Worm (Caenorhabditis elegans): Measurements from ENCODE around the gene map-1.

- TF ChIP-seq unc-39 (tag; optimal IDR thresholded peaks at IDR 0.05), result no peak
- TF ChIP-seq nhr-129 (tag; optimal IDR thresholded peaks at IDR 0.05), result no peak
- TF ChIP-seq nhr-25 (tag; optimal IDR thresholded peaks at IDR 0.05), result no peak
- no peak for TF ChIP-seq ceh-82 (tag; optimal IDR thresholded peaks at IDR 0.05)
- TF ChIP-seq ama-1 (optimal IDR thresholded peaks at IDR 0.05), result no peak
- no peak for TF ChIP-seq egl-27 (tag; optimal IDR thresholded peaks at IDR 0.05)
- no peak for TF ChIP-seq mab-5 (tag; optimal IDR thresholded peaks at IDR 0.05)
These were observed at the start of gene map-1 for ce11 chrIV:3686765-3687164.

Data from whole organism, L2 larva.